Worm (Caenorhabditis elegans): ENCODE measurements around the gene C04B4.4.

The C04B4.4 gene

ce11 chrX:12290539-12290938 is at the start of gene C04B4.4:
C04B4.4 (plus strand) TSS chrX:12290839.
- TF ChIP-seq dao-5 (tag; optimal IDR thresholded peaks at IDR 0.05) = no peak
- no peak for TF ChIP-seq him-1 (tag; optimal IDR thresholded peaks at IDR 0.05)
- no peak for TF ChIP-seq W03F9.2 (tag; optimal IDR thresholded peaks at IDR 0.05)

- no peak for TF ChIP-seq dao-5 (tag; optimal IDR thresholded peaks at IDR 0.05)
- TF ChIP-seq him-1 (tag; optimal IDR thresholded peaks at IDR 0.05) = no peak
- TF ChIP-seq W03F9.2 (tag; optimal IDR thresholded peaks at IDR 0.05) = no peak
Measured at ce11 chrX:12241457-12241856, 49.2 kb upstream of the C04B4.4 start, which contains the start of gene cest-3. cest-3 (plus strand) TSS chrX:12241646.

ce11 chrX:12242902-12243301 is 47.7 kb upstream of the C04B4.4 start:
- TF ChIP-seq W03F9.2 (tag; optimal IDR thresholded peaks at IDR 0.05) (no peak), him-1 (tag; optimal IDR thresholded peaks at IDR 0.05) (no peak), dao-5 (tag; optimal IDR thresholded peaks at IDR 0.05) (no peak)

ce11 chrX:12248140-12248539 is 42.5 kb upstream of the C04B4.4 start:
- TF ChIP-seq W03F9.2 (tag; optimal IDR thresholded peaks at IDR 0.05) (no peak), dao-5 (tag; optimal IDR thresholded peaks at IDR 0.05) (no peak), him-1 (tag; optimal IDR thresholded peaks at IDR 0.05) (no peak)

- no peak for TF ChIP-seq W03F9.2 (tag; optimal IDR thresholded peaks at IDR 0.05)
- no peak for TF ChIP-seq him-1 (tag; optimal IDR thresholded peaks at IDR 0.05)
- TF ChIP-seq dao-5 (tag; optimal IDR thresholded peaks at IDR 0.05) = no peak
Measured at ce11 chrX:12252189-12252588, 38.5 kb upstream of the C04B4.4 start.

ce11 chrX:12256594-12257048 is 34.0 kb upstream of the C04B4.4 start, which contains the start of gene E01G6.2:
E01G6.2 (plus strand) TSS chrX:12256644.
- no peak for TF ChIP-seq him-1 (tag; optimal IDR thresholded peaks at IDR 0.05)
- TF ChIP-seq dao-5 (tag; optimal IDR thresholded peaks at IDR 0.05) = no peak

- no peak for TF ChIP-seq W03F9.2 (tag; optimal IDR thresholded peaks at IDR 0.05)
- TF ChIP-seq him-1 (tag; optimal IDR thresholded peaks at IDR 0.05) = no peak
Measured at ce11 chrX:12260381-12260931, 30.2 kb upstream of the C04B4.4 start, which contains the start of gene E01G6.1. E01G6.1 (plus strand) TSS chrX:12260881.

ce11 chrX:12270841-12271240 is 19.8 kb upstream of the C04B4.4 start, which contains the start of gene otpl-8:
otpl-8 (minus strand) TSS chrX:12270941.
- no peak for TF ChIP-seq dao-5 (tag; optimal IDR thresholded peaks at IDR 0.05)
- no peak for TF ChIP-seq him-1 (tag; optimal IDR thresholded peaks at IDR 0.05)

- TF ChIP-seq W03F9.2 (tag; optimal IDR thresholded peaks at IDR 0.05) (no peak), dao-5 (tag; optimal IDR thresholded peaks at IDR 0.05) (no peak), him-1 (tag; optimal IDR thresholded peaks at IDR 0.05) (no peak)
Measured at ce11 chrX:12273870-12274269, 16.8 kb upstream of the C04B4.4 start, which contains the start of gene H19J13.2. H19J13.2 (minus strand) TSS chrX:12273970.

ce11 chrX:12275577-12275976 is 15.1 kb upstream of the C04B4.4 start, which contains the start of gene C04B4.6:
C04B4.6 (minus strand) TSS chrX:12275677.
- TF ChIP-seq dao-5 (tag; optimal IDR thresholded peaks at IDR 0.05) (no peak), him-1 (tag; optimal IDR thresholded peaks at IDR 0.05) (no peak), W03F9.2 (tag; optimal IDR thresholded peaks at IDR 0.05) (no peak)

- TF ChIP-seq him-1 (tag; optimal IDR thresholded peaks at IDR 0.05) (no peak), dao-5 (tag; optimal IDR thresholded peaks at IDR 0.05) (no peak)
Measured at ce11 chrX:12280477-12280876, 10.2 kb upstream of the C04B4.4 start, which contains the start of gene C04B4.1. C04B4.1 (plus strand) TSS chrX:12280777.

- TF ChIP-seq him-1 (tag; optimal IDR thresholded peaks at IDR 0.05) (no peak), W03F9.2 (tag; optimal IDR thresholded peaks at IDR 0.05) (no peak), dao-5 (tag; optimal IDR thresholded peaks at IDR 0.05) (no peak)
Measured at ce11 chrX:12282911-12283310, 7.7 kb upstream of the C04B4.4 start, which contains the start of gene C04B4.2. C04B4.2 (plus strand) TSS chrX:12283281.

ce11 chrX:12284161-12284560 is 6.5 kb upstream of the C04B4.4 start:
- TF ChIP-seq W03F9.2 (tag; optimal IDR thresholded peaks at IDR 0.05) (no peak), dao-5 (tag; optimal IDR thresholded peaks at IDR 0.05) (no peak), him-1 (tag; optimal IDR thresholded peaks at IDR 0.05) (no peak)

ce11 chrX:12285496-12285895 is 5.1 kb upstream of the C04B4.4 start, which contains the start of gene lips-2:
lips-2 (plus strand) TSS chrX:12285796.
- TF ChIP-seq him-1 (tag; optimal IDR thresholded peaks at IDR 0.05) = no peak
- TF ChIP-seq dao-5 (tag; optimal IDR thresholded peaks at IDR 0.05) = no peak
- TF ChIP-seq W03F9.2 (tag; optimal IDR thresholded peaks at IDR 0.05) = no peak

ce11 chrX:12288254-12288653 is 2.4 kb upstream of the C04B4.4 start, which contains the start of gene C04B4.5:
C04B4.5 (minus strand) TSS chrX:12288354.
- TF ChIP-seq W03F9.2 (tag; optimal IDR thresholded peaks at IDR 0.05) = no peak
- TF ChIP-seq him-1 (tag; optimal IDR thresholded peaks at IDR 0.05) = no peak
- no peak for TF ChIP-seq dao-5 (tag; optimal IDR thresholded peaks at IDR 0.05)
